Worm (Caenorhabditis elegans): ENCODE measurements around the gene maa-1.
A peak's percentile ranks its signal among the peaks of the same experiment; 100 is the strongest.

Gene maa-1

ce11 chrIII:11847658-11848202 lies 25.4 kb upstream of the maa-1 start, which contains the start of gene mif-1 (continued):
- TF ChIP-seq snu-23 (GFP tag; optimal IDR thresholded peaks at IDR 0.05), result peak; percentile 50
- TF ChIP-seq lin-14 (GFP tag; optimal IDR thresholded peaks at IDR 0.05), result no peak
- no peak for TF ChIP-seq snpc-4 (tag; optimal IDR thresholded peaks at IDR 0.05)
- peak; percentile 39 for TF ChIP-seq unc-130 (tag; optimal IDR thresholded peaks at IDR 0.05)
- peak in 1 of 3 experiments; percentile 46 for TF ChIP-seq ceh-82 (tag; optimal IDR thresholded peaks at IDR 0.05)
- no peak for TF ChIP-seq ceh-8 (GFP tag; optimal IDR thresholded peaks at IDR 0.05)
- peak in 1 of 2 experiments; percentile 33 for TF ChIP-seq mdl-1 (tag; optimal IDR thresholded peaks at IDR 0.05)
- TF ChIP-seq jun-1 (tag; optimal IDR thresholded peaks at IDR 0.05), result no peak
- TF ChIP-seq egl-27 (tag; optimal IDR thresholded peaks at IDR 0.05), result no peak
- peak; percentile 7 for TF ChIP-seq lin-15B (tag; optimal IDR thresholded peaks at IDR 0.05)
- no peak for TF ChIP-seq nhr-77 (tag; optimal IDR thresholded peaks at IDR 0.05)
- peak in 1 of 6 experiments; percentile 67 for TF ChIP-seq elt-3 (tag; optimal IDR thresholded peaks at IDR 0.05)
- TF ChIP-seq elt-2 (tag; optimal IDR thresholded peaks at IDR 0.05), result no peak
- TF ChIP-seq ztf-11 (tag; optimal IDR thresholded peaks at IDR 0.05), result no peak
- TF ChIP-seq blmp-1 (tag; optimal IDR thresholded peaks at IDR 0.05), result peak; percentile 1

- TF ChIP-seq lsy-2 (tag; optimal IDR thresholded peaks at IDR 0.05) (peak in 1 of 2 experiments; percentile 30), lin-35 (GFP tag; optimal IDR thresholded peaks at IDR 0.05) (no peak)
Measured at ce11 chrIII:11847014-11847413, 24.7 kb upstream of the maa-1 start.

- no peak for TF ChIP-seq irx-1 (tag; optimal IDR thresholded peaks at IDR 0.05)
- no peak for TF ChIP-seq C16A3.4 (tag; optimal IDR thresholded peaks at IDR 0.05)
- no peak for TF ChIP-seq unc-98 (GFP tag; IDR thresholded peaks at IDR 0.05)
- TF ChIP-seq dpl-1 (GFP tag; optimal IDR thresholded peaks at IDR 0.05), result no peak
- no peak for TF ChIP-seq snpc-4 (tag; optimal IDR thresholded peaks at IDR 0.05)
- no peak for TF ChIP-seq swsn-7 (tag; optimal IDR thresholded peaks at IDR 0.05)
- no peak for TF ChIP-seq lin-14 (GFP tag; optimal IDR thresholded peaks at IDR 0.05)
- TF ChIP-seq nhr-237 (tag; optimal IDR thresholded peaks at IDR 0.05), result no peak
- TF ChIP-seq mep-1 (tag; optimal IDR thresholded peaks at IDR 0.05), result no peak
- no peak for TF ChIP-seq ceh-88 (GFP tag; IDR thresholded peaks at IDR 0.05)
- no peak for TF ChIP-seq sox-4 (tag; optimal IDR thresholded peaks at IDR 0.05)
- TF ChIP-seq elt-3 (tag; optimal IDR thresholded peaks at IDR 0.05), result no peak
- no peak for TF ChIP-seq jun-1 (tag; optimal IDR thresholded peaks at IDR 0.05)
Measured at ce11 chrIII:11846365-11846764, 24.0 kb upstream of the maa-1 start, which contains the start of gene ntl-3. Gene ntl-3, minus strand, starts transcription at chrIII:11846465.

- TF ChIP-seq efl-1 (optimal IDR thresholded peaks at IDR 0.05) (no peak), efl-1 (GFP tag; optimal IDR thresholded peaks at IDR 0.05 in 1 of 2) (no peak), pag-3 (tag; optimal IDR thresholded peaks at IDR 0.05; ENCODE audit: borderline replicate concordance, insufficient read depth) (no peak), fkh-10 (GFP tag; optimal IDR thresholded peaks at IDR 0.05) (no peak), mep-1 (tag; optimal IDR thresholded peaks at IDR 0.05) (no peak), pqm-1 (tag; optimal IDR thresholded peaks at IDR 0.05) (no peak), dpl-1 (GFP tag; optimal IDR thresholded peaks at IDR 0.05) (no peak), hlh-4 (tag; optimal IDR thresholded peaks at IDR 0.05) (no peak), mab-9 (GFP tag; IDR thresholded peaks at IDR 0.05) (no peak), egl-27 (tag; optimal IDR thresholded peaks at IDR 0.05) (no peak), jun-1 (tag; optimal IDR thresholded peaks at IDR 0.05) (no peak), aly-2 (tag; optimal IDR thresholded peaks at IDR 0.05) (no peak), lin-39 (tag; optimal IDR thresholded peaks at IDR 0.05) (no peak), Y116A8C.19 (tag; optimal IDR thresholded peaks at IDR 0.05; ENCODE audit: borderline replicate concordance) (no peak), elt-2 (tag; optimal IDR thresholded peaks at IDR 0.05) (no peak), fos-1 (tag; optimal IDR thresholded peaks at IDR 0.05) (no peak), dsc-1 (tag; optimal IDR thresholded peaks at IDR 0.05) (no peak), C16A3.4 (tag; optimal IDR thresholded peaks at IDR 0.05) (no peak), ceh-63 (GFP tag; optimal IDR thresholded peaks at IDR 0.05) (no peak)
Measured at ce11 chrIII:11843007-11843406, 20.7 kb upstream of the maa-1 start.

Data from whole organism, L1 larva.